Worm (Caenorhabditis elegans): ENCODE results near the gene T28C6.8.
A peak's percentile ranks its signal among the peaks of the same experiment; 100 is the strongest.

T28C6.8 gene

ce11 chrIV:8873847-8874246, 43.3 kb upstream of the T28C6.8 start, which contains the start of gene hdl-2:
hdl-2 (plus strand) TSS chrIV:8874147.
- TF ChIP-seq ceh-9 (tag; optimal IDR thresholded peaks at IDR 0.05) (no peak), elt-3 (tag; optimal IDR thresholded peaks at IDR 0.05) (no peak), R02D3.7 (tag; optimal IDR thresholded peaks at IDR 0.05) (no peak), elt-1 (tag; optimal IDR thresholded peaks at IDR 0.05) (no peak), mdl-1 (tag; optimal IDR thresholded peaks at IDR 0.05) (no peak), snpc-4 (tag; optimal IDR thresholded peaks at IDR 0.05) (no peak), pqm-1 (tag; optimal IDR thresholded peaks at IDR 0.05) (no peak), elt-2 (tag; optimal IDR thresholded peaks at IDR 0.05) (no peak), egl-27 (tag; optimal IDR thresholded peaks at IDR 0.05) (no peak), nhr-77 (tag; optimal IDR thresholded peaks at IDR 0.05) (no peak), nhr-76 (tag; optimal IDR thresholded peaks at IDR 0.05) (no peak), nfya-1 (tag; optimal IDR thresholded peaks at IDR 0.05; ENCODE audit: insufficient read depth) (no peak), eor-1 (tag; optimal IDR thresholded peaks at IDR 0.05) (no peak), zag-1 (tag; optimal IDR thresholded peaks at IDR 0.05) (no peak), hmg-11 (tag; optimal IDR thresholded peaks at IDR 0.05) (no peak), aly-2 (tag; optimal IDR thresholded peaks at IDR 0.05) (no peak), ceh-16 (tag; optimal IDR thresholded peaks at IDR 0.05) (no peak), ceh-82 (tag; optimal IDR thresholded peaks at IDR 0.05) (no peak), pha-4 (tag; optimal IDR thresholded peaks at IDR 0.05) (no peak), unc-39 (tag; optimal IDR thresholded peaks at IDR 0.05) (no peak)

DNA sequence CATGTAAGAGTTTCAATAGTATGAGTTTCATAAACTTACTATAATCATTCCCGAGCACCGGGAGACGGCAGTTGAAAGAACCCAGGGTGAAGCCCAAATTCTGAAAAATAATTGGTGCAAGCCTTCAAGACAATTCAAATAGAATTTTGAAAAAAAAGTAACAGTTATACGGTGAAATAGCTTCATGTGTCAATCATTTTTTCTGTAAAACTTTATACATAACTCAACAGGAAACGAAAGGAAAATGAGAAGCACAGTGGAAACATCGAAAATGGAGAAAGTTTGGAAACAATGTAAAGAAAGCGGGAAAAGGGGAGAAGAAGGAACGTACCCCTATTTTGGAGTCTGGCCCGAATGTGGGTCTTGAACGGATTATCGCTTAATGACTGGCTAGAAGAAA, 42.4 kb upstream of the T28C6.8 start, which contains the start of gene C09G9.3:
Gene C09G9.3, minus strand, starts transcription at position 101 of the 400 bp plus-strand sequence.
- TF ChIP-seq nhr-25 (tag; optimal IDR thresholded peaks at IDR 0.05) (no peak), ceh-9 (tag; optimal IDR thresholded peaks at IDR 0.05) (no peak), ama-1 (optimal IDR thresholded peaks at IDR 0.05) (no peak), elt-1 (tag; optimal IDR thresholded peaks at IDR 0.05) (no peak), nhr-12 (tag; optimal IDR thresholded peaks at IDR 0.05) (no peak), nhr-237 (tag; optimal IDR thresholded peaks at IDR 0.05) (no peak), aly-2 (tag; optimal IDR thresholded peaks at IDR 0.05) (no peak), ztf-4 (tag; optimal IDR thresholded peaks at IDR 0.05) (no peak), nhr-76 (tag; optimal IDR thresholded peaks at IDR 0.05) (no peak), fos-1 (tag; optimal IDR thresholded peaks at IDR 0.05) (no peak), eor-1 (tag; optimal IDR thresholded peaks at IDR 0.05) (no peak), fkh-10 (GFP tag; optimal IDR thresholded peaks at IDR 0.05) (no peak)

ce11 chrIV:8869624-8870023, 39.1 kb upstream of the T28C6.8 start, which contains the start of gene npp-23:
npp-23 (minus strand) TSS chrIV:8869679.
- TF ChIP-seq lin-15B (tag; optimal IDR thresholded peaks at IDR 0.05) (peak; percentile 49), aly-2 (tag; optimal IDR thresholded peaks at IDR 0.05) (no peak), daf-12 (tag; optimal IDR thresholded peaks at IDR 0.05) (no peak), nhr-76 (tag; optimal IDR thresholded peaks at IDR 0.05) (no peak), nhr-23 (tag; optimal IDR thresholded peaks at IDR 0.05) (peak; percentile 43), snpc-4 (tag; optimal IDR thresholded peaks at IDR 0.05) (peak; percentile 65), ceh-9 (tag; optimal IDR thresholded peaks at IDR 0.05) (no peak), ceh-28 (tag; optimal IDR thresholded peaks at IDR 0.05) (no peak), pha-4 (tag; optimal IDR thresholded peaks at IDR 0.05) (peak; percentile 75), nhr-77 (tag; optimal IDR thresholded peaks at IDR 0.05) (no peak), nhr-25 (tag; optimal IDR thresholded peaks at IDR 0.05) (peak; percentile 9), ztf-4 (tag; optimal IDR thresholded peaks at IDR 0.05) (no peak)

- peak; percentile 51 for TF ChIP-seq elt-2 (tag; optimal IDR thresholded peaks at IDR 0.05)
- TF ChIP-seq fos-1 (tag; optimal IDR thresholded peaks at IDR 0.05) = no peak
- no peak for TF ChIP-seq fkh-10 (GFP tag; optimal IDR thresholded peaks at IDR 0.05)
- no peak for TF ChIP-seq elt-3 (tag; optimal IDR thresholded peaks at IDR 0.05)
- TF ChIP-seq ceh-82 (tag; optimal IDR thresholded peaks at IDR 0.05) = no peak
- peak; percentile 11 for TF ChIP-seq pha-4 (tag; optimal IDR thresholded peaks at IDR 0.05)
Observed at ce11 chrIV:8867562-8867961, 37.0 kb upstream of the T28C6.8 start.

DNA sequence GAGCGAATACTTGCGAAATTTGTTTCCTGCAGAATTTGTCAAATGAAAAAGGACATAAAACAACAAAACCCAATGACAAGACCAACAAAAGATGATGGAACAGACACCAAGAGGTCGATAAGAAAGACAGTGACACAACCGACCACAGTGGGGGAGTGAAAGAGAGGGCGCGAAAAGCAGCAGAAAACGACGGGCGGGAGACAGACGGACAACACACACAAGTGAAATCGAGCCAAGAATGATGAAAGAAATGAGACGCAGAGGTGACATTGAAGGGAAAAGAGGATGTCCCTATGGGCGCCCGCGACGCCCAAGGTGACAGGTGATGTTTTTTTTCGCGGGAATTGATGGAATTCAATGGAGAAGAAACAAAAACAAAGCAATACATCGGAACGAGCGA, 35.6 kb upstream of the T28C6.8 start:
- TF ChIP-seq unc-62 (GFP tag; optimal IDR thresholded peaks at IDR 0.05) = peak; percentile 84
- TF ChIP-seq ZK546.5 (tag; optimal IDR thresholded peaks at IDR 0.05) = no peak
- peak; percentile 21 for TF ChIP-seq lin-15B (tag; optimal IDR thresholded peaks at IDR 0.05)
- no peak for TF ChIP-seq nhr-76 (tag; optimal IDR thresholded peaks at IDR 0.05)
- peak; percentile 95 for TF ChIP-seq nhr-25 (tag; optimal IDR thresholded peaks at IDR 0.05)
- TF ChIP-seq fos-1 (tag; optimal IDR thresholded peaks at IDR 0.05) = peak; percentile 37
- peak; percentile 4 for TF ChIP-seq mdl-1 (tag; optimal IDR thresholded peaks at IDR 0.05)
- peak; percentile 53 for TF ChIP-seq nfya-1 (tag; optimal IDR thresholded peaks at IDR 0.05; ENCODE audit: insufficient read depth)
- TF ChIP-seq R02D3.7 (tag; optimal IDR thresholded peaks at IDR 0.05) = no peak
- TF ChIP-seq lin-39 (tag; optimal IDR thresholded peaks at IDR 0.05) = peak; percentile 49
- no peak for TF ChIP-seq ceh-28 (tag; optimal IDR thresholded peaks at IDR 0.05)
- no peak for TF ChIP-seq nhr-43 (tag; optimal IDR thresholded peaks at IDR 0.05; ENCODE audit: poor library complexity, severe bottlenecking)
- peak; percentile 16 for TF ChIP-seq jun-1 (tag; optimal IDR thresholded peaks at IDR 0.05)
- peak; percentile 35 for TF ChIP-seq egl-5 (tag; optimal IDR thresholded peaks at IDR 0.05)
- TF ChIP-seq elt-2 (tag; optimal IDR thresholded peaks at IDR 0.05) = peak; percentile 83
- peak; percentile 27 for TF ChIP-seq pqm-1 (tag; optimal IDR thresholded peaks at IDR 0.05)
- peak; percentile 23 for TF ChIP-seq lsy-12 (tag; optimal IDR thresholded peaks at IDR 0.05)
- TF ChIP-seq pha-4 (tag; optimal IDR thresholded peaks at IDR 0.05) = peak; percentile 81
- TF ChIP-seq hmg-11 (tag; optimal IDR thresholded peaks at IDR 0.05) = peak; percentile 39
- peak; percentile 49 for TF ChIP-seq nhr-23 (tag; optimal IDR thresholded peaks at IDR 0.05)
- peak; percentile 57 for TF ChIP-seq ama-1 (optimal IDR thresholded peaks at IDR 0.05)
- peak; percentile 50 for TF ChIP-seq snpc-4 (tag; optimal IDR thresholded peaks at IDR 0.05)
- TF ChIP-seq eor-1 (tag; optimal IDR thresholded peaks at IDR 0.05) = no peak
